Worm (Caenorhabditis elegans) whole organism, L2 larva: ENCODE measurements around the gene T08D10.4.

Experiments
- ama-1 ChIP-seq: fragments of 150-350 bp; optimal IDR thresholded peaks from 2 replicates; lab custom pipeline; 2018; ENCODE audit warnings: inconsistent platforms
- ceh-82 ChIP-seq: fragments of 150-350 bp; optimal IDR thresholded peaks from 2 replicates; lab custom pipeline; 2014; ENCODE audit warnings: missing biosample characterization, missing genetic modification characterization
- egl-27 ChIP-seq: sonication (generic microtip); optimal IDR thresholded peaks from 3 replicates; lab custom pipeline; 2017; ENCODE audit warnings: missing biosample characterization, missing genetic modification reagents, missing genetic modification characterization
- fos-1 ChIP-seq: fragments of 150-350 bp; optimal IDR thresholded peaks from 2 replicates; lab custom pipeline; 2014; ENCODE audit warnings: missing biosample characterization, missing genetic modification characterization
- lin-13 ChIP-seq: fragments of 150-350 bp; optimal IDR thresholded peaks from 2 replicates; lab custom pipeline; 2014; ENCODE audit warnings: missing biosample characterization, missing genetic modification reagents, missing genetic modification characterization
- lsy-2 ChIP-seq, 2 experiments: fragments of 150-350 bp in 1 of 2; sonication (generic microtip) in 1 of 2; optimal IDR thresholded peaks; 2 replicates each; lab custom pipeline; 2014 to 2017; ENCODE audit warnings: missing biosample characterization in 2 of 2, missing genetic modification characterization in 2 of 2
- mab-5 ChIP-seq: fragments of 150-350 bp; optimal IDR thresholded peaks from 2 replicates; lab custom pipeline; 2014; ENCODE audit warnings: missing biosample characterization, missing genetic modification characterization
- nhr-21 ChIP-seq: fragments of 150-350 bp; optimal IDR thresholded peaks from 2 replicates; lab custom pipeline; 2014; ENCODE audit warnings: missing biosample characterization, missing genetic modification characterization
- nhr-237 ChIP-seq: fragments of 150-350 bp; optimal IDR thresholded peaks from 2 replicates; lab custom pipeline; 2014; ENCODE audit warnings: missing biosample characterization, missing genetic modification characterization
- snpc-4 ChIP-seq: fragments of 150-350 bp; optimal IDR thresholded peaks from 2 replicates; lab custom pipeline; 2014; ENCODE audit warnings: missing biosample characterization, missing genetic modification characterization
- zag-1 ChIP-seq: fragments of 150-350 bp; optimal IDR thresholded peaks from 2 replicates; lab custom pipeline; 2014; ENCODE audit warnings: missing biosample characterization, missing genetic modification characterization

ce11 chrX:11902661-11903060 lies 50.5 kb downstream of the T08D10.4 start, which contains the start of gene Y62H9A.10:
- TF ChIP-seq ceh-82 (no peak), snpc-4 (no peak), mab-5 (tag; lab: Kevin White, UChicago) (no peak), nhr-237 (tag; lab: Kevin White, UChicago) (no peak), ama-1 (lab: Kevin White, UChicago) (no peak), zag-1 (no peak), egl-27 (no peak), fos-1 (tag; lab: Kevin White, UChicago) (no peak), lsy-2 (tag; optimal IDR thresholded peaks at IDR 0.05; lab: Kevin White, UChicago) (no peak), nhr-21 (tag; lab: Kevin White, UChicago) (no peak), lin-13 (GFP tag; lab: Kevin White, UChicago) (no peak)
